Fruit fly (Drosophila melanogaster) whole organism, wandering third instar larva: Measurements from ENCODE around the gene CRIF.

Experiments used
- CG9705 ChIP-seq: fragments of 200-800 bp; sonication (Bioruptor generic); optimal IDR thresholded peaks from 2 replicates; lab custom pipeline; 2018; ENCODE audit warnings: missing biosample characterization, mild to moderate bottlenecking, missing genetic modification characterization
- Jra ChIP-seq: sonication (Bioruptor generic); optimal IDR thresholded peaks from 2 replicates; lab custom pipeline; 2016; ENCODE audit warnings: missing biosample characterization, missing genetic modification characterization
- Mio ChIP-seq: sonication (Bioruptor generic); optimal IDR thresholded peaks from 2 replicates; lab custom pipeline; 2016; ENCODE audit warnings: missing biosample characterization, missing genetic modification characterization
- Myc ChIP-seq: fragments of >200 bp; optimal IDR thresholded peaks from 2 replicates; lab custom pipeline; 2017
- N ChIP-seq: fragments of >200 bp; optimal IDR thresholded peaks from 2 replicates; lab custom pipeline; 2018; ENCODE audit warnings: missing biosample characterization, missing external identifiers, missing genetic modification characterization
- Vsx2 ChIP-seq: fragments of 200-300, 225-300 bp; sonication (Bioruptor generic); optimal IDR thresholded peaks from 2 replicates; lab custom pipeline; 2018; ENCODE audit warnings: missing biosample characterization, missing genetic modification characterization; ENCODE audit not compliant: partially characterized antibody
- h ChIP-seq: fragments of 200-800 bp; sonication (Bioruptor generic); optimal IDR thresholded peaks from 3 replicates; lab custom pipeline; 2016; ENCODE audit warnings: missing biosample characterization, mild to moderate bottlenecking, missing genetic modification characterization
- psq ChIP-seq: fragments of 200-800 bp; sonication (Bioruptor generic); optimal IDR thresholded peaks from 3 replicates; lab custom pipeline; 2017; ENCODE audit warnings: missing biosample characterization, mild to moderate bottlenecking, missing genetic modification characterization, moderate library complexity
- sage ChIP-seq: fragments of 200-800 bp; sonication (Bioruptor generic); optimal IDR thresholded peaks from 2 replicates; lab custom pipeline; 2016; ENCODE audit warnings: missing biosample characterization, mild to moderate bottlenecking, missing genetic modification characterization

DNA sequence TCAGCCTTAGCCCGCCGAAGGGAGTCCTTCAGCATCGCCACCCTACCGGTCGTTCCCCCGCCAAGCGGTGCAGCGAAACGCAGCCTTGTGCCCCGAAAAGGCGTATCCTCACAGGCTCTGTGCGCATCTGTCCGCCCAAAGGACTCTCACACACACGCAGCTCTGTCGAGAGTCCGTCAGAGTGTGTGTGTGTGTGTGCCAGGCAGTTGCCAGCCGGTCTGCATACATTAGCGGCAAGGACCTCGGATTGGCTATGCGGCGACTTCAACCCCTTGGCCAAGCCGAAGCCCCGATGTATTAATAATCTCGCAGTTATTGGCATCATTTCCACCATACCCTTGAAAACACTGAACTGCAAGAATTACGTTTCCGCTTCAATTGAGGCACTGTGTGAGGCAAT is 41.8 kb upstream of the CRIF start:
- no peak for TF ChIP-seq Mio (GFP tag; lab: Kevin White, UChicago)
- no peak for TF ChIP-seq h (GFP tag; lab: Kevin White, UChicago)
- no peak for TF ChIP-seq Vsx2
- TF ChIP-seq N: no peak
- TF ChIP-seq psq: no peak
- TF ChIP-seq sage (GFP tag; lab: Kevin White, UChicago): no peak
- no peak for TF ChIP-seq CG9705 (GFP tag; lab: Kevin White, UChicago)
- no peak for TF ChIP-seq Myc (lab: Kevin White, UChicago)
- TF ChIP-seq Jra: no peak
